Worm (Caenorhabditis elegans) whole organism, L1 larva: ENCODE measurements around the gene F39F10.5.

Source experiments
- aly-2 ChIP-seq: fragments of 150-350 bp; optimal IDR thresholded peaks from 2 replicates; lab custom pipeline; 2014; ENCODE audit warnings: missing biosample characterization, missing genetic modification characterization
- blmp-1 ChIP-seq: fragments of 150-350 bp; optimal IDR thresholded peaks from 2 replicates; lab custom pipeline; 2014; ENCODE audit warnings: missing biosample characterization, missing genetic modification characterization
- pag-3 ChIP-seq: sonication (generic microtip); optimal IDR thresholded peaks from 2 replicates; lab custom pipeline; 2017; ENCODE audit warnings: missing genetic modification characterization, mild to moderate bottlenecking, missing compliant biosample characterization, antibody characterized with exemption, borderline replicate concordance; ENCODE audit not compliant: insufficient read depth
- skn-1 ChIP-seq: fragments of 150-350 bp; optimal IDR thresholded peaks from 2 replicates; lab custom pipeline; 2014; ENCODE audit warnings: missing biosample characterization, missing genetic modification characterization
- snpc-4 ChIP-seq: fragments of 150-350 bp; optimal IDR thresholded peaks from 2 replicates; lab custom pipeline; 2014; ENCODE audit warnings: missing biosample characterization, missing genetic modification characterization

ce11 chrX:16928087-16928486 is 14.5 kb upstream of the F39F10.5 start:
- TF ChIP-seq snpc-4 (tag; lab: Kevin White, UChicago) = no peak
- no peak for TF ChIP-seq aly-2 (tag; lab: Kevin White, UChicago)
- TF ChIP-seq pag-3 = no peak
- no peak for TF ChIP-seq blmp-1
- peak; percentile 16 for TF ChIP-seq skn-1
